Fruit fly (Drosophila melanogaster): Measurements from ENCODE around the gene CG32110.

CG32110 gene

dm6 chr3L:12803159-12804034 is 5.1 kb upstream of the CG32110 start (continued):
- TF ChIP-seq CG9727 (GFP tag; optimal IDR thresholded peaks at IDR 0.05): peak; percentile 77
- TF ChIP-seq Sox100B (GFP tag; optimal IDR thresholded peaks at IDR 0.05): peak; percentile 24
- peak; percentile 16 for TF ChIP-seq CG10274 (GFP tag; optimal IDR thresholded peaks at IDR 0.05)
- peak; percentile 17 for TF ChIP-seq PHDP (tag; optimal IDR thresholded peaks at IDR 0.05)
- TF ChIP-seq Trl (optimal IDR thresholded peaks at IDR 0.05): no peak
- TF ChIP-seq Trl (GFP tag; optimal IDR thresholded peaks at IDR 0.05): peak; percentile 63
- TF ChIP-seq CG14014 (GFP tag; IDR thresholded peaks at IDR 0.05): peak; percentile 41; the same call in 1 of the 2 replicates
- TF ChIP-seq CG2678 (tag; optimal IDR thresholded peaks at IDR 0.05): peak; percentile 71
- peak; percentile 37 for TF ChIP-seq luna (GFP tag; optimal IDR thresholded peaks at IDR 0.05)
- TF ChIP-seq crp (GFP tag; optimal IDR thresholded peaks at IDR 0.05): no peak
- peak; percentile 17; the same call in 1 of the 2 replicates for TF ChIP-seq sisA (GFP tag; IDR thresholded peaks at IDR 0.05)
- TF ChIP-seq Bteb2 (GFP tag; optimal IDR thresholded peaks at IDR 0.05): peak; percentile 62
- no peak for TF ChIP-seq Doc3 (GFP tag; IDR thresholded peaks at IDR 0.05; ENCODE audit: partially characterized antibody)
- TF ChIP-seq D19B (GFP tag; optimal IDR thresholded peaks at IDR 0.05): peak; percentile 32
- peak; percentile 23 for TF ChIP-seq eyg (GFP tag; optimal IDR thresholded peaks at IDR 0.05)
- no peak for TF ChIP-seq inv (GFP tag; IDR thresholded peaks at IDR 0.05; ENCODE audit: partially characterized antibody)
- TF ChIP-seq maf-S (GFP tag; optimal IDR thresholded peaks at IDR 0.05): peak; percentile 38
- peak; percentile 18 for TF ChIP-seq CG17359 (tag; optimal IDR thresholded peaks at IDR 0.05)
- TF ChIP-seq B-H2 (GFP tag; optimal IDR thresholded peaks at IDR 0.05): peak; percentile 60
- peak; percentile 1 for TF ChIP-seq CG1792 (GFP tag; optimal IDR thresholded peaks at IDR 0.05)
- TF ChIP-seq Hr3 (GFP tag; optimal IDR thresholded peaks at IDR 0.05): peak; percentile 16
- TF ChIP-seq CG13894 (tag; optimal IDR thresholded peaks at IDR 0.05): peak; percentile 56
- 0 out of 2 replicates have a peak, but pooled peaks have one; percentile 28 for TF ChIP-seq Atf6 (GFP tag; IDR thresholded peaks at IDR 0.05)
- TF ChIP-seq Dip3 (GFP tag; optimal IDR thresholded peaks at IDR 0.05): peak; percentile 56
- TF ChIP-seq CG30403 (GFP tag; optimal IDR thresholded peaks at IDR 0.05): peak; percentile 64
- no peak for TF ChIP-seq salm (tag; optimal IDR thresholded peaks at IDR 0.05)
- TF ChIP-seq CG18599 (GFP tag; optimal IDR thresholded peaks at IDR 0.05): peak; percentile 42
- peak; percentile 58 for TF ChIP-seq CG12744 (GFP tag; optimal IDR thresholded peaks at IDR 0.05)
- TF ChIP-seq CoRest (tag; optimal IDR thresholded peaks at IDR 0.05): peak; percentile 69
- peak; percentile 37 for TF ChIP-seq nmo (GFP tag; optimal IDR thresholded peaks at IDR 0.05)
- peak; percentile 61 for TF ChIP-seq CG13775 (GFP tag; optimal IDR thresholded peaks at IDR 0.05)
- peak; percentile 57 for TF ChIP-seq CG15269 (tag; optimal IDR thresholded peaks at IDR 0.05)
- TF ChIP-seq esg (GFP tag; conservative IDR thresholded peaks at IDR 0.05): peak; percentile 18; the same call in 1 of the 2 replicates
- TF ChIP-seq CG10209 (GFP tag; optimal IDR thresholded peaks at IDR 0.05): peak; percentile 42
- TF ChIP-seq zfh2 (GFP tag; optimal IDR thresholded peaks at IDR 0.05): peak; percentile 70
- TF ChIP-seq CG12104 (GFP tag; optimal IDR thresholded peaks at IDR 0.05): peak; percentile 44
- TF ChIP-seq CG10147 (GFP tag; optimal IDR thresholded peaks at IDR 0.05): peak; percentile 63
- peak; percentile 46; the same call in 1 of the 3 replicates for TF ChIP-seq CG34422 (GFP tag; IDR thresholded peaks at IDR 0.05)
- TF ChIP-seq CG17361 (GFP tag; IDR thresholded peaks at IDR 0.05): peak; percentile 70; the same call in 2 of the 3 replicates
- peak; percentile 73 for TF ChIP-seq gem (tag; optimal IDR thresholded peaks at IDR 0.05)
- peak; percentile 51 for TF ChIP-seq CG8924 (tag; optimal IDR thresholded peaks at IDR 0.05)
- TF ChIP-seq CG16815 (GFP tag; optimal IDR thresholded peaks at IDR 0.05): peak; percentile 36
- peak; percentile 29 for TF ChIP-seq CG10267 (tag; optimal IDR thresholded peaks at IDR 0.05)
- TF ChIP-seq dysf (GFP tag; IDR thresholded peaks at IDR 0.05): peak; percentile 46; the same call in 1 of the 3 replicates
- TF ChIP-seq row (GFP tag; IDR thresholded peaks at IDR 0.05): peak; percentile 60; the same call in 2 of the 3 replicates
- peak; percentile 6 for TF ChIP-seq her (GFP tag; optimal IDR thresholded peaks at IDR 0.05)
- TF ChIP-seq CG31441 (GFP tag; IDR thresholded peaks at IDR 0.05): peak; percentile 38; the same call in 1 of the 2 replicates
- peak; percentile 45 for TF ChIP-seq bab2 (GFP tag; optimal IDR thresholded peaks at IDR 0.05)

Data from whole organism, embryonic.